Worm (Caenorhabditis elegans) whole organism, L2 larva: ENCODE measurements around the gene plp-1.
A peak's percentile ranks its signal among the peaks of the same experiment; 100 is the strongest.

ENCODE experiments used
- ZK546.5 ChIP-seq: sonication (generic microtip); optimal IDR thresholded peaks from 2 replicates; lab custom pipeline; 2017; ENCODE audit warnings: missing biosample characterization, missing genetic modification characterization
- egl-27 ChIP-seq: sonication (generic microtip); optimal IDR thresholded peaks from 3 replicates; lab custom pipeline; 2017; ENCODE audit warnings: missing biosample characterization, missing genetic modification reagents, missing genetic modification characterization
- elt-1 ChIP-seq: fragments of 150-350 bp; optimal IDR thresholded peaks from 2 replicates; lab custom pipeline; 2014; ENCODE audit warnings: missing biosample characterization, missing genetic modification characterization
- lin-11 ChIP-seq: fragments of 150-350 bp; sonication (generic microtip); optimal IDR thresholded peaks from 2 replicates; lab custom pipeline; 2014; ENCODE audit warnings: missing biosample characterization, missing genetic modification characterization, inconsistent platforms, mixed read lengths
- nhr-12 ChIP-seq: fragments of 150-350 bp; optimal IDR thresholded peaks from 2 replicates; lab custom pipeline; 2014; ENCODE audit warnings: missing biosample characterization, missing genetic modification characterization
- snpc-4 ChIP-seq: fragments of 150-350 bp; optimal IDR thresholded peaks from 2 replicates; lab custom pipeline; 2014; ENCODE audit warnings: missing biosample characterization, missing genetic modification characterization
- zag-1 ChIP-seq: fragments of 150-350 bp; optimal IDR thresholded peaks from 2 replicates; lab custom pipeline; 2014; ENCODE audit warnings: missing biosample characterization, missing genetic modification characterization
- ztf-11 ChIP-seq: sonication (generic microtip); optimal IDR thresholded peaks from 2 replicates; lab custom pipeline; 2017; ENCODE audit warnings: missing biosample characterization, missing genetic modification characterization
- ztf-4 ChIP-seq: fragments of 150-350 bp; optimal IDR thresholded peaks from 2 replicates; lab custom pipeline; 2014; ENCODE audit warnings: missing biosample characterization, missing genetic modification characterization

ce11 chrIV:7663006-7663405 is 29.8 kb downstream of the plp-1 start:
- no peak for TF ChIP-seq nhr-12 (tag; lab: Kevin White, UChicago)
- peak; percentile 6 for TF ChIP-seq snpc-4
- no peak for TF ChIP-seq ztf-11 (tag; lab: Kevin White, UChicago)
- TF ChIP-seq egl-27, result no peak
- no peak for TF ChIP-seq ZK546.5 (tag; lab: Kevin White, UChicago)
- TF ChIP-seq lin-11 (tag; lab: Kevin White, UChicago), result no peak
- TF ChIP-seq zag-1 (tag; lab: Kevin White, UChicago), result no peak
- TF ChIP-seq elt-1 (tag; lab: Kevin White, UChicago), result no peak
- TF ChIP-seq ztf-4 (tag; lab: Kevin White, UChicago), result no peak
